Worm (Caenorhabditis elegans) whole organism, mixed stage, embryonic: Measurements from ENCODE around the gene agt-2.
"Not testable (repeated sequence)": the region's sequence is repeated elsewhere in the genome, so short reads cannot be mapped to it uniquely, and the experiment has no call there.

Source experiments
- M03D4.4 ChIP-seq: sonication (generic microtip); optimal IDR thresholded peaks from 2 replicates; lab custom pipeline; 2017; ENCODE audit warnings: mild to moderate bottlenecking, missing genetic modification characterization, missing compliant biosample characterization
- blmp-1 ChIP-seq: fragments of 150-350 bp; optimal IDR thresholded peaks from 2 replicates; lab custom pipeline; 2014; ENCODE audit warnings: missing biosample characterization, missing genetic modification characterization
- ceh-39 ChIP-seq: fragments of 150-350 bp; optimal IDR thresholded peaks from 2 replicates; lab custom pipeline; 2014; ENCODE audit warnings: missing biosample characterization, missing genetic modification characterization
- ces-1 ChIP-seq: fragments of 150-350 bp; optimal IDR thresholded peaks from 2 replicates; lab custom pipeline; 2014; ENCODE audit warnings: missing biosample characterization, missing genetic modification reagents, missing genetic modification characterization
- cnd-1 ChIP-seq: fragments of 200-800 bp; sonication (Bioruptor generic); optimal IDR thresholded peaks from 2 replicates; lab custom pipeline; 2018; ENCODE audit warnings: mild to moderate bottlenecking, missing genetic modification characterization, missing compliant biosample characterization
- drap-1 ChIP-seq: fragments of 200-800 bp; sonication (Bioruptor generic); optimal IDR thresholded peaks from 3 replicates; lab custom pipeline; 2018; ENCODE audit warnings: mild to moderate bottlenecking, missing genetic modification characterization, missing compliant biosample characterization
- elt-1 ChIP-seq: sonication (generic microtip); optimal IDR thresholded peaks from 2 replicates; lab custom pipeline; 2017; ENCODE audit warnings: missing genetic modification characterization, mild to moderate bottlenecking, missing compliant biosample characterization, antibody characterized with exemption, moderate library complexity, borderline replicate concordance; ENCODE audit not compliant: insufficient read depth
- flh-1 ChIP-seq: fragments of 200-800 bp; sonication (Bioruptor generic); optimal IDR thresholded peaks from 2 replicates; lab custom pipeline; 2018; ENCODE audit warnings: mild to moderate bottlenecking, missing genetic modification characterization, moderate library complexity, missing compliant biosample characterization
- ham-2 ChIP-seq: fragments of 200-800 bp; sonication (Bioruptor generic); optimal IDR thresholded peaks from 2 replicates; lab custom pipeline; 2018; ENCODE audit warnings: mild to moderate bottlenecking, missing genetic modification characterization, missing compliant biosample characterization
- hlh-1 ChIP-seq: fragments of 150-350 bp; optimal IDR thresholded peaks from 2 replicates; lab custom pipeline; 2014; ENCODE audit warnings: missing biosample characterization, missing genetic modification reagents, missing genetic modification characterization
- lin-13 ChIP-seq: fragments of 150-350 bp; optimal IDR thresholded peaks from 2 replicates; lab custom pipeline; 2014; ENCODE audit warnings: missing biosample characterization, missing genetic modification characterization
- lin-32 ChIP-seq: fragments of 200-800 bp; sonication (Bioruptor generic); optimal IDR thresholded peaks from 2 replicates; lab custom pipeline; 2018; ENCODE audit warnings: mild to moderate bottlenecking, missing genetic modification characterization, missing compliant biosample characterization
- lsy-2 ChIP-seq: fragments of 150-350 bp; optimal IDR thresholded peaks from 2 replicates; lab custom pipeline; 2014; ENCODE audit warnings: missing biosample characterization, missing genetic modification characterization
- mep-1 ChIP-seq: fragments of 150-350 bp; optimal IDR thresholded peaks from 2 replicates; lab custom pipeline; 2017; ENCODE audit warnings: missing biosample characterization, missing genetic modification reagents, missing genetic modification characterization, inconsistent platforms
- mls-2 ChIP-seq: sonication (generic microtip); optimal IDR thresholded peaks from 2 replicates; lab custom pipeline; 2016; ENCODE audit warnings: mild to moderate bottlenecking, missing genetic modification characterization, moderate library complexity, missing compliant biosample characterization
- nhr-12 ChIP-seq: fragments of 150-350 bp; optimal IDR thresholded peaks from 2 replicates; lab custom pipeline; 2014; ENCODE audit warnings: missing biosample characterization, missing genetic modification characterization
- nhr-2 ChIP-seq: fragments of 150-350 bp; optimal IDR thresholded peaks from 2 replicates; lab custom pipeline; 2014; ENCODE audit warnings: missing biosample characterization, missing genetic modification characterization
- nhr-237 ChIP-seq: fragments of 150-350 bp; optimal IDR thresholded peaks from 2 replicates; lab custom pipeline; 2014; ENCODE audit warnings: missing biosample characterization, missing genetic modification characterization
- nhr-28 ChIP-seq: fragments of 150-350 bp; optimal IDR thresholded peaks from 2 replicates; lab custom pipeline; 2014; ENCODE audit warnings: missing biosample characterization, missing genetic modification characterization
- pha-4 ChIP-seq: fragments of 150-350 bp; optimal IDR thresholded peaks from 2 replicates; lab custom pipeline; 2018; ENCODE audit warnings: missing biosample characterization, missing genetic modification reagents, missing genetic modification characterization
- sem-2 ChIP-seq: fragments of 200-800 bp; sonication (Bioruptor generic); optimal IDR thresholded peaks from 2 replicates; lab custom pipeline; 2018; ENCODE audit warnings: mild to moderate bottlenecking, missing genetic modification characterization, missing compliant biosample characterization
- snpc-4 ChIP-seq: fragments of 150-350 bp; optimal IDR thresholded peaks from 2 replicates; lab custom pipeline; 2014; ENCODE audit warnings: missing biosample characterization, missing genetic modification characterization
- sptf-1 ChIP-seq: sonication (generic microtip); optimal IDR thresholded peaks from 2 replicates; lab custom pipeline; 2017; ENCODE audit warnings: mild to moderate bottlenecking, missing genetic modification characterization, moderate library complexity, missing compliant biosample characterization
- unc-120 ChIP-seq: sonication (generic microtip); optimal IDR thresholded peaks from 2 replicates; lab custom pipeline; 2017; ENCODE audit warnings: missing genetic modification characterization, missing compliant biosample characterization; ENCODE audit not compliant: poor library complexity, severe bottlenecking
- unc-39 ChIP-seq: fragments of 150-350 bp; optimal IDR thresholded peaks from 2 replicates; lab custom pipeline; 2014; ENCODE audit warnings: missing biosample characterization, missing genetic modification characterization
- unc-62 ChIP-seq: fragments of 150-350 bp; optimal IDR thresholded peaks from 2 replicates; lab custom pipeline; 2014; ENCODE audit warnings: missing biosample characterization, missing genetic modification reagents, missing genetic modification characterization
- ztf-11 ChIP-seq: fragments of 150-350 bp; optimal IDR thresholded peaks from 2 replicates; lab custom pipeline; 2014; ENCODE audit warnings: missing biosample characterization, missing genetic modification characterization

Gene agt-2

DNA sequence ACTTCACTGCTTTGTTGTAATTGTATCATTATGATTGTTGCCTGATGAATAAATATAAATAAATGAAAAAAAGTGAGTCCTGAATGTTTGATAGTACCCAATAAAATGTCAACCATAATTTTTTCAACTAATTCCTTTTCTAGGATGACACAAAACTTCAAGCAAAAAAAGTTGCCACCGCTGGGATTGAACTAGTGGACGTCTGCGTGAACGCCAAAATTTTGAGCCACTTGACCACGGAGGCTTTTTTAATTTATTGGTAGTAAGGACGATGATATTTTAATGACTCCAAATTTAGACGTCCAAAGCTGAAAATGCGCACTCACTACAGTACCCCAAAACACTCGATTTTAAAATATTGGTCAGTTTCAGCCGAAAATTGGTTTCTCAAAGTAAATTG is 20.0 kb downstream of the agt-2 start:
- TF ChIP-seq lin-32: no peak

- TF ChIP-seq snpc-4 (tag; lab: Kevin White, UChicago): no peak
Observed at ce11 chrII:5351799-5352198, 21.8 kb downstream of the agt-2 start, which contains the start of gene F09E5.7. TSS of gene F09E5.7 (plus strand) at chrII:5352099.

DNA sequence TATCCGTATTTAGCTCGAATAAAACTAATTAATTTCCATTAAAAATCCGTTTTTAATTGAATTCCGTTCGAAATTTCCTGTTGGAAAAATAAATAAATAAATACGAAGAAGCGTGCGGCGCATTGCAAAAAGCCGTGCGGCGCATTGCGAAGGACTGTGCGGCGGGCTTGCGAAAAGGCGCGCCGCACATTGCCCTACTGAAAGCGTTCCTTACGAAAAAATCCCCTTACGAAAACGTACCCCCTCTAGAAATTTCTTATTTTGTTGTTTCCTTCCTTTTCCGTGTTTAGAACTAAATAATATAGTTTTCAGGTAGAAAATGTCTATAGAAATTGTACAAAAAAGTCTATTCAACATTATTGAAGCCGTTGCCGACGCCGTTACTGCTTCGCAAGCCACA is 23.3 kb downstream of the agt-2 start, which contains the start of gene F09E5.8:
TSS of gene F09E5.8 (plus strand) at position 313 of the 400 bp plus-strand sequence.
- not testable (repeated sequence) for TF ChIP-seq drap-1 (GFP tag; lab: Kevin White, UChicago); ztf-11 (tag; lab: Kevin White, UChicago); M03D4.4 (tag; lab: Kevin White, UChicago)

ce11 chrII:5346350-5346749 is 27.3 kb downstream of the agt-2 start:
- TF ChIP-seq ces-1: peak; percentile 73
- TF ChIP-seq hlh-1 (tag; lab: Kevin White, UChicago): peak; percentile 33
- TF ChIP-seq mep-1 (tag; lab: Kevin White, UChicago): peak; percentile 53
- peak; percentile 44 for TF ChIP-seq lin-13 (tag; lab: Kevin White, UChicago)
- TF ChIP-seq nhr-237: peak; percentile 17
- peak; percentile 50 for TF ChIP-seq pha-4
- TF ChIP-seq lsy-2: peak; percentile 29
- TF ChIP-seq unc-120 (tag; lab: Kevin White, UChicago): peak; percentile 21

DNA sequence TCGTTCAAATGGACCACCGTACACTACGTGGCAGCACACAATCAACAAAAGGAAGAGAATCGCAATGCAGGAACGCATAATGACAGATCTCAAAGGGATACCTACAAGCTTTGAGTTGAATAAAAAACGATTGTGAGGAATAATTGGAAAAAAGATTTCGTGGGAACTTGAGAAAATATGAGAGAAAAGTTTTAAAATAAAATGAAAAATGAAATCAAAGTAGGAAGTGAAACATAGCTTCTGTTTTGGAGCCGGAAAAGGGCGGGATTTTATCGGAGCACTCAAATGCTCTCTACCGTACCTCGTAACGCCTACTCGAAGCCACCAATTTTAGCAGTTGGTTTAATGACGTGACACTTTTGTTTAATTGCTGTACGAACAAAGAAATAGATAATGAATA is 28.9 kb downstream of the agt-2 start, which contains the start of gene F09E5.14:
TSS of gene F09E5.14 (minus strand) at position 101 of the 400 bp plus-strand sequence.
- no peak for TF ChIP-seq pha-4
- no peak for TF ChIP-seq sem-2 (GFP tag; lab: Kevin White, UChicago)
- TF ChIP-seq unc-39 (tag; lab: Kevin White, UChicago): no peak
- TF ChIP-seq unc-120 (tag; lab: Kevin White, UChicago): no peak
- no peak for TF ChIP-seq nhr-28
- TF ChIP-seq ztf-11 (tag; lab: Kevin White, UChicago): no peak

- TF ChIP-seq snpc-4 (tag; lab: Kevin White, UChicago) (no peak), unc-120 (tag; lab: Kevin White, UChicago) (no peak), M03D4.4 (tag; lab: Kevin White, UChicago) (no peak), unc-62 (GFP tag; lab: Kevin White, UChicago) (no peak), sptf-1 (tag; lab: Kevin White, UChicago) (no peak), lsy-2 (no peak), blmp-1 (no peak), elt-1 (tag; lab: Kevin White, UChicago) (no peak), ceh-39 (tag; lab: Kevin White, UChicago) (no peak)
Observed at ce11 chrII:5342412-5342811, 31.2 kb downstream of the agt-2 start.

ce11 chrII:5341573-5341972 is 32.1 kb downstream of the agt-2 start:
- TF ChIP-seq lsy-2: no peak
- no peak for TF ChIP-seq drap-1 (GFP tag; lab: Kevin White, UChicago)
- no peak for TF ChIP-seq M03D4.4 (tag; lab: Kevin White, UChicago)
- TF ChIP-seq nhr-237: no peak

DNA sequence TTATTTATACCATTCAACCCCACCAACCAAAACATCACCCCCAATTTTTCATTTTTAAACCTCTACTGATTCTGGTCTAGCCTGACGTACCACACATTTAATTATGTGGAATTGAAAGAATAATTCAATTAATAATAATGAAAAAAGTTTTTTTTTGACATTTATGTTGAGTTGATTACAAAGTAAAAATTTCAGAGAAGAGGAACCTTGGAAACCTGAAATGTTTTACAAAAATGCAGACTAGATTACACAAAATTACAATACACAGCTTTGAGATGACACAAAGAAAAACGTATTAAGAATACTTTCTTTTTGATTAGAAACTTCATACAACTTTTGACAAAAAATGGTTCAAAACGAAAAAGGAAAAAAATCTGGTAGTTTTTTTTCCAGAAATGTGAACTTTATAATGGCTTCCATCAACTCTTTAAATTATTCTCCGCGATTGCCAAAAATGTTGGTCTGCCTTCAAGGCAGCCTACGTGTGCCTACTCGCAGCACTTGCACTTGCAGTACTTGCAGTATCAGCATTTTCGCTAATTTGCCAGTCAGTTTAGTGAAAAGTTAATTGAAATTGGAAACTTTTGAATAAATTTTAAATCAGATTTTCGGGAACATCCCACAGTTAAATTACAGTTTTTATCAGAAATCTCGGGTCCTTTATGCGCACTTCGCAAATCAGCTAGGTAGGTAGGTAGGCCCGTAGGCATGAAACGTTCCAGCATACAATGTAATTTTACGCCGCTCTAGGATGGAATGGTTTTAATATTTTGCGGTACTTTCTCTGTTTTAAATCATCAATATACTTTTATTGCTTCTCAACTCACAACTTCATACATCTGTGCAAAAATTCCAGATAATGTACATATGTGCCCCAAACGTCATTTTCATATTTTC is 32.7 kb downstream of the agt-2 start:
- TF ChIP-seq lsy-2 (no peak), ces-1 (peak; percentile 42)

DNA sequence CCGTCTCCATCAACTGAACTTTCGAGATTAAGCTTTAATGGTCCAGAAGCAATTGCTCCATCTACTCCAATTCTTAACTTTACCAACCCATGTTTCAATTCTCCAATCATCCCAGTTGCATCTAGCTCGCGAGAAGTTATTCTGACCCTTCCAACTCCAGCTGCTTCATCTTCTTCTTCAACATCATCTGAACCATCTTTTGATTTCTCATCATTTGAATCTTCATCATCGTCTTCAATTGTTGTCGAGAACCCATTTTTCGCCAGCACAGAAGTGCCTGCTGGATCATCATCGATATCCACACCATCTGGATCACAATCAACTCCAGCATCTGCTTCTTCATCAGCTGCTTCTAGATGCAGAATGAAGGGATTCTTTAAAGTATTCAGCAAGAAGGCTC is 34.1 kb downstream of the agt-2 start:
- TF ChIP-seq nhr-2 (no peak), M03D4.4 (tag; lab: Kevin White, UChicago) (no peak), lin-32 (no peak), ceh-39 (tag; lab: Kevin White, UChicago) (no peak), blmp-1 (no peak), elt-1 (tag; lab: Kevin White, UChicago) (no peak), lsy-2 (no peak), cnd-1 (tag; lab: Kevin White, UChicago) (no peak), snpc-4 (tag; lab: Kevin White, UChicago) (no peak), ham-2 (GFP tag; lab: Kevin White, UChicago) (no peak), nhr-12 (tag; lab: Kevin White, UChicago) (no peak), unc-62 (GFP tag; lab: Kevin White, UChicago) (no peak), sptf-1 (tag; lab: Kevin White, UChicago) (no peak), mep-1 (tag; lab: Kevin White, UChicago) (no peak), mls-2 (tag; lab: Kevin White, UChicago) (no peak), ces-1 (no peak), flh-1 (GFP tag; lab: Kevin White, UChicago) (no peak)
